Worm (Caenorhabditis elegans) whole organism, young adult: ENCODE measurements around the gene tbb-1.

Experiments used
- aptf-2 ChIP-seq: fragments of 200-800 bp; sonication (Bioruptor generic); conservative IDR thresholded peaks from 2 replicates; pipeline ENCODE4 v1.3.6; 2022; ENCODE audit warnings: missing genetic modification reagents, missing genetic modification characterization, missing compliant biosample characterization
- lsy-27 ChIP-seq: sonication (generic microtip); optimal IDR thresholded peaks from 2 replicates; lab custom pipeline; 2017; ENCODE audit warnings: missing genetic modification characterization, mild to moderate bottlenecking, missing compliant biosample characterization, antibody characterized with exemption, missing genotype, borderline replicate concordance; ENCODE audit not compliant: insufficient read depth
- snpc-4 ChIP-seq, 5 experiments: fragments of 150-350 bp in 1 of 5; sonication (generic microtip) in 4 of 5; optimal IDR thresholded peaks; 2 replicates each; lab custom pipeline; 2014 to 2018; ENCODE audit warnings: missing genetic modification characterization in 5 of 5, missing biosample characterization in 3 of 5, antibody characterized with exemption in 2 of 5, mild to moderate bottlenecking in 2 of 5, missing compliant biosample characterization in 2 of 5, missing genotype in 2 of 5, moderate library complexity in 2 of 5, missing genetic modification reagents in 1 of 5
- tlf-1 ChIP-seq: fragments of 200-800 bp; sonication (Bioruptor generic); optimal IDR thresholded peaks from 2 replicates; lab custom pipeline; 2018; ENCODE audit warnings: mild to moderate bottlenecking, missing genetic modification characterization, missing compliant biosample characterization
- unc-130 ChIP-seq: sonication (generic microtip); optimal IDR thresholded peaks from 2 replicates; lab custom pipeline; 2016; ENCODE audit warnings: missing genetic modification reagents, missing genetic modification characterization, missing compliant biosample characterization

DNA sequence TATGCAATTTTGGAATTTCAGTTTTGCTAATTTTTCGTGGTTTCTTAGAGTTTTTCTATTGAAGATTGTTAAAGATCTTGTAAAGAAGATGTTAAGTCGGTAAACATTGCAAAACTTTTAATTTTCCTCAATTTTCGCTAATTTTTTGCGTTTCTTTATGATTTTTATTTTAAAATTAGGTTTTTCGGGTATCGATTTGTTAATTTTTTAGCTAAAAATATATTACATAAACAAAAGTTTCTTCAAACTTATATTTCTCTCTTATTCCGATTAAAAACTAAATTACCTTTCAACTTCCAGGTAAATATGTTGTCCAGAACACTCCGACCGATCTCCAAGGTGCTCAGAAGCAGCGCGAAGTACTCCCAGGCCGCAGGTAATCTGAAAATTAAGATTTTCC, 34.8 kb downstream of the tbb-1 start, which contains the start of gene mrpl-12:
- TF ChIP-seq aptf-2 = no peak
- no peak for TF ChIP-seq tlf-1 (GFP tag; lab: Kevin White, UChicago)
- TF ChIP-seq snpc-4 (GFP tag; optimal IDR thresholded peaks at IDR 0.05; lab: Kevin White, UChicago) = no peak
- TF ChIP-seq snpc-4 (tag; optimal IDR thresholded peaks at IDR 0.05; lab: Kevin White, UChicago) = no peak
- no peak for TF ChIP-seq unc-130
- TF ChIP-seq lsy-27 (tag; lab: Kevin White, UChicago) = no peak
